Fruit fly (Drosophila melanogaster) Kc167 (cell line): ENCODE measurements around the gene Vajk2.

Experiments
- Sin3A ChIP-seq: fragments of >200 bp; optimal IDR thresholded peaks from 2 replicates; lab custom pipeline; 2018; ENCODE audit warnings: missing external identifiers
- h ChIP-seq: fragments of >200 bp; optimal IDR thresholded peaks from 3 replicates; lab custom pipeline; 2018; ENCODE audit warnings: missing external identifiers
- insv ChIP-seq: fragments of >200 bp; optimal IDR thresholded peaks from 3 replicates; lab custom pipeline; 2018; ENCODE audit warnings: missing external identifiers
- ttk ChIP-seq: sonication (Bioruptor generic); optimal IDR thresholded peaks from 2 replicates; lab custom pipeline; 2017; ENCODE audit warnings: missing external identifiers

DNA sequence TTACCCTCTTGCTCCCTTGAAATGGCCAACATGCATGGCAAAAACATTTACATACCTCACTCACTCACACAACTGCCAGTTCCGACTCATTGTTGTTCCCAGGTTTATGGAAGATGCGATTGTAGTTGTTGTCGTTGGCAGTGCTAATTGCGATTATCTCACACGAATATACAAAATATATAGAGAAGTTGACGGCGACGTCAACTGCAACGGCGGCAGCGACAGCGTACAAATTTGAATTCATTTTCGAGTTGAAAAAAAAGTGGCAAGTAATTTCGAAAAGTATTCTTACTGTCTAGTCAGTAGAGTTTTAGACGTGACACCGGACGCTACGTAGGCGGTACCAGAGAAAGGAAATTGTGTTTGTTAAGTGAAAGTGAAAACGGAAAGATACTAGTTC is 20.1 kb downstream of the Vajk2 start, which contains the start of gene Ance-3:
- TF ChIP-seq ttk (lab: Kevin White, UChicago) (no peak), h (lab: Kevin White, UChicago) (no peak), insv (lab: Kevin White, UChicago) (no peak), Sin3A (lab: Kevin White, UChicago) (no peak)
